Fruit fly (Drosophila melanogaster): Measurements from ENCODE around the gene CG13083.
A peak's percentile ranks its signal among the peaks of the same experiment; 100 is the strongest.

The CG13083 gene

dm6 chr2L:19508361-19508918 lies 21.1 kb downstream of the CG13083 start, which contains the start of gene cyst (continued):
- peak; percentile 63 for TF ChIP-seq CG14710 (tag; optimal IDR thresholded peaks at IDR 0.05)
- peak; percentile 97 for TF ChIP-seq CG6791 (GFP tag; IDR thresholded peaks at IDR 0.05; ENCODE audit: partially characterized antibody)
- peak; percentile 83 for TF ChIP-seq CG15514 (GFP tag; optimal IDR thresholded peaks at IDR 0.05)
- no peak for TF ChIP-seq CG9876 (GFP tag; optimal IDR thresholded peaks at IDR 0.05)
- peak; percentile 2 for TF ChIP-seq shn (GFP tag; optimal IDR thresholded peaks at IDR 0.05)
- peak; percentile 46 for TF ChIP-seq CG1647 (GFP tag; optimal IDR thresholded peaks at IDR 0.05)
- TF ChIP-seq Blimp-1 (GFP tag; optimal IDR thresholded peaks at IDR 0.05): no peak
- TF ChIP-seq hkb (optimal IDR thresholded peaks at IDR 0.05): no peak
- no peak for TF ChIP-seq hkb (GFP tag; IDR thresholded peaks at IDR 0.05)
- peak; percentile 49 for TF ChIP-seq Camta (GFP tag; optimal IDR thresholded peaks at IDR 0.05)
- peak; percentile 11 for TF ChIP-seq Side (GFP tag; optimal IDR thresholded peaks at IDR 0.05)
- TF ChIP-seq twi (tag; optimal IDR thresholded peaks at IDR 0.05): no peak
- TF ChIP-seq dmrt99B (tag; optimal IDR thresholded peaks at IDR 0.05): no peak
- TF ChIP-seq CG34224 (GFP tag; IDR thresholded peaks at IDR 0.05; ENCODE audit: partially characterized antibody): peak; percentile 95
- TF ChIP-seq repo (GFP tag; optimal IDR thresholded peaks at IDR 0.05): peak; percentile 44
- peak; percentile 95 for TF ChIP-seq pzg (GFP tag; optimal IDR thresholded peaks at IDR 0.05)
- no peak for TF ChIP-seq Sox102F (GFP tag; optimal IDR thresholded peaks at IDR 0.05)
- peak; percentile 34 for TF ChIP-seq maf-S (GFP tag; optimal IDR thresholded peaks at IDR 0.05)
- peak; percentile 36; the same call in 1 of the 3 replicates for TF ChIP-seq CG11456 (GFP tag; IDR thresholded peaks at IDR 0.05)
- TF ChIP-seq CG6854 (GFP tag; optimal IDR thresholded peaks at IDR 0.05): peak; percentile 1
- TF ChIP-seq salm (tag; optimal IDR thresholded peaks at IDR 0.05): no peak
- TF ChIP-seq sd (tag; optimal IDR thresholded peaks at IDR 0.05): peak; percentile 64
- TF ChIP-seq CG2129 (GFP tag; IDR thresholded peaks at IDR 0.05; ENCODE audit: partially characterized antibody): peak; percentile 92
- no peak for TF ChIP-seq dysf (GFP tag; IDR thresholded peaks at IDR 0.05)
- TF ChIP-seq CG8944 (GFP tag; optimal IDR thresholded peaks at IDR 0.05): peak; percentile 3
- peak; percentile 35 for TF ChIP-seq CG30020 (tag; optimal IDR thresholded peaks at IDR 0.05)
- peak; percentile 60; the same call in 1 of the 3 replicates for TF ChIP-seq sr (GFP tag; IDR thresholded peaks at IDR 0.05)
- TF ChIP-seq ewg (GFP tag; optimal IDR thresholded peaks at IDR 0.05): no peak
- TF ChIP-seq CG33213 (GFP tag; optimal IDR thresholded peaks at IDR 0.05): peak; percentile 69
- peak; percentile 94 for TF ChIP-seq CG16813 (GFP tag; IDR thresholded peaks at IDR 0.05; ENCODE audit: partially characterized antibody)
- TF ChIP-seq Dip2 (GFP tag; IDR thresholded peaks at IDR 0.05): no peak
- TF ChIP-seq yki (optimal IDR thresholded peaks at IDR 0.05): no peak
- TF ChIP-seq fu2 (GFP tag; optimal IDR thresholded peaks at IDR 0.05): no peak
- TF ChIP-seq Rx (GFP tag; IDR thresholded peaks at IDR 0.05): no peak
- TF ChIP-seq Bteb2 (GFP tag; optimal IDR thresholded peaks at IDR 0.05): peak; percentile 2
- peak; percentile 97 for TF ChIP-seq Sin3A (optimal IDR thresholded peaks at IDR 0.05)
- peak; percentile 50 for TF ChIP-seq p53 (GFP tag; optimal IDR thresholded peaks at IDR 0.05)
- TF ChIP-seq CG4820 (GFP tag; optimal IDR thresholded peaks at IDR 0.05): peak; percentile 12
- peak; percentile 38 for TF ChIP-seq Xbp1 (GFP tag; optimal IDR thresholded peaks at IDR 0.05)
- peak; percentile 92 for TF ChIP-seq mld (GFP tag; IDR thresholded peaks at IDR 0.05; ENCODE audit: partially characterized antibody)
- peak; percentile 50; the same call in 1 of the 3 replicates for TF ChIP-seq ken (GFP tag; IDR thresholded peaks at IDR 0.05)
- peak; percentile 37 for TF ChIP-seq CG3995 (GFP tag; optimal IDR thresholded peaks at IDR 0.05)
- peak; percentile 64 for TF ChIP-seq Antp (GFP tag; optimal IDR thresholded peaks at IDR 0.05)
- peak; percentile 97 for TF ChIP-seq CG42726 (GFP tag; IDR thresholded peaks at IDR 0.05; ENCODE audit: partially characterized antibody)
- TF ChIP-seq tin (GFP tag; optimal IDR thresholded peaks at IDR 0.05): peak; percentile 30
- TF ChIP-seq CG30403 (GFP tag; optimal IDR thresholded peaks at IDR 0.05): peak; percentile 43
- no peak for TF ChIP-seq peb (GFP tag; IDR thresholded peaks at IDR 0.05)
- peak; percentile 75 for TF ChIP-seq vvl (GFP tag; IDR thresholded peaks at IDR 0.05)
- peak; percentile 67 for TF ChIP-seq ftz-f1 (GFP tag; optimal IDR thresholded peaks at IDR 0.05)
- no peak for TF ChIP-seq lov (optimal IDR thresholded peaks at IDR 0.05)
- TF ChIP-seq lov (GFP tag; IDR thresholded peaks at IDR 0.05): no peak
- TF ChIP-seq MESR4 (GFP tag; optimal IDR thresholded peaks at IDR 0.05): peak; percentile 82

Data from whole organism, embryonic.